Fruit fly (Drosophila melanogaster) whole organism, pupa: ENCODE data around the gene Klp31E.

Source experiments
- CG12605 ChIP-seq: fragments of 200-800 bp; sonication (Bioruptor generic); IDR thresholded peaks from 2 replicates; pipeline ENCODE4 v1.3.6; 2022; ENCODE audit warnings: missing biosample characterization, missing genetic modification characterization
- CG14655 ChIP-seq: fragments of 200-800 bp; sonication (Bioruptor generic); optimal IDR thresholded peaks from 3 replicates; lab custom pipeline; 2017; ENCODE audit warnings: mild to moderate bottlenecking, missing biosample characterization, missing genetic modification reagents, missing genetic modification characterization
- CG17806 ChIP-seq: fragments of 200-800 bp; sonication (Bioruptor generic); optimal IDR thresholded peaks from 2 replicates; lab custom pipeline; 2018; ENCODE audit warnings: missing biosample characterization, mild to moderate bottlenecking, missing genetic modification characterization, moderate library complexity
- CG4496 ChIP-seq: fragments of 200-800 bp; sonication (Bioruptor generic); IDR thresholded peaks from 3 replicates; pipeline ENCODE4 v1.3.6; 2022; ENCODE audit warnings: missing biosample characterization, missing genetic modification characterization
- CG8159 ChIP-seq: fragments of 200-800 bp; sonication (Bioruptor generic); optimal IDR thresholded peaks from 3 replicates; lab custom pipeline; 2018; ENCODE audit warnings: missing biosample characterization, mild to moderate bottlenecking, missing genetic modification characterization, moderate library complexity
- EcR ChIP-seq: fragments of 200-800 bp; sonication (Bioruptor generic); optimal IDR thresholded peaks from 3 replicates; lab custom pipeline; 2019; ENCODE audit warnings: missing biosample characterization, missing genetic modification characterization, mild to moderate bottlenecking, moderate library complexity, missing genetic modification reagents
- Ets98B ChIP-seq: fragments of 200-800 bp; sonication (Bioruptor generic); IDR thresholded peaks from 2 replicates; pipeline ENCODE4 v1.3.6; 2022; ENCODE audit warnings: missing biosample characterization, missing genetic modification characterization
- Pif1A ChIP-seq: fragments of 200-800 bp; sonication (Bioruptor generic); optimal IDR thresholded peaks from 3 replicates; lab custom pipeline; 2016; ENCODE audit warnings: missing biosample characterization, missing genetic modification characterization
- Pif1B ChIP-seq: fragments of 200-800 bp; sonication (Bioruptor generic); optimal IDR thresholded peaks from 3 replicates; lab custom pipeline; 2016; ENCODE audit warnings: missing biosample characterization, missing genetic modification characterization

- TF ChIP-seq CG14655 (GFP tag; lab: Kevin White, UChicago) (no peak), EcR (GFP tag; lab: Kevin White, UChicago) (no peak), Pif1B (GFP tag; lab: Kevin White, UChicago) (no peak), CG17806 (no peak), CG12605 (GFP tag; lab: Robert Waterston, UW) (no peak), CG8159 (tag; lab: Kevin White, UChicago) (no peak), Pif1A (GFP tag; lab: Kevin White, UChicago) (no peak), CG4496 (GFP tag; lab: Robert Waterston, UW) (no peak), Ets98B (GFP tag; lab: Robert Waterston, UW) (no peak)
Observed at dm6 chr2L:10379865-10380264, 34.0 kb upstream of the Klp31E start, which contains the start of gene gny.
